Fruit fly (Drosophila melanogaster): ENCODE data around the gene Set8.
A peak's percentile ranks its signal among the peaks of the same experiment; 100 is the strongest.

The Set8 gene

DNA sequence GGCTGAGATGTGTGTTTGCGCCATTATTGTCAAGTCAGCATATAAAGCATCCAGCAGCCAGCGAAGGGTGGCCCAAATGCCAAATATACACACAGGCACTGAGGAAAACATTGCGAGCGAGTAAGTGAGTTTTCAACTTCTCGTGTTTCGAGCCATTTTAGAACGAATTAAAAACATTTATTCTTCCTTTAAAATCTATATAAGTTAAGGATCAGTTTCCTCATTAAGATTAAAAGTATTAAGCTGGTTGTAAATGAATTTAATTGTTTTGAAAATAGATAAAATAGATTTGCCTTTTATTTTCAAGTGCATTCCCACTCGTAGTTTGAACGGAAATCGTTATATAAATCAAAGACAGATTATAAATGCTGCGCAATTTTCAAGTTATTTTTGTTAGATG, 35.6 kb downstream of the Set8 start:
- TF ChIP-seq Ets98B (GFP tag; IDR thresholded peaks at IDR 0.05) (no peak), CG14655 (GFP tag; optimal IDR thresholded peaks at IDR 0.05) (no peak), gl (tag; optimal IDR thresholded peaks at IDR 0.05) (no peak), Pif1A (GFP tag; optimal IDR thresholded peaks at IDR 0.05) (no peak), CG15710 (tag; optimal IDR thresholded peaks at IDR 0.05) (no peak), CG8159 (tag; optimal IDR thresholded peaks at IDR 0.05) (peak; percentile 10), CG9948 (tag; optimal IDR thresholded peaks at IDR 0.05) (no peak), fd96Ca (GFP tag; IDR thresholded peaks at IDR 0.05) (no peak)

dm6 chr3R:14353733-14354152, 37.9 kb downstream of the Set8 start:
- peak; percentile 86 for TF ChIP-seq CG9948 (tag; optimal IDR thresholded peaks at IDR 0.05)
- peak; percentile 81 for TF ChIP-seq D1 (tag; optimal IDR thresholded peaks at IDR 0.05)
- peak; percentile 66 for TF ChIP-seq Ets98B (GFP tag; IDR thresholded peaks at IDR 0.05)
- peak; percentile 91 for TF ChIP-seq CG17806 (tag; optimal IDR thresholded peaks at IDR 0.05)
- TF ChIP-seq CG4496 (GFP tag; IDR thresholded peaks at IDR 0.05): peak; percentile 80
- TF ChIP-seq CG13204 (GFP tag; optimal IDR thresholded peaks at IDR 0.05): peak; percentile 65
- peak; percentile 87 for TF ChIP-seq Snoo (tag; optimal IDR thresholded peaks at IDR 0.05)
- TF ChIP-seq CG15710 (tag; optimal IDR thresholded peaks at IDR 0.05): peak; percentile 90
- no peak for TF ChIP-seq EcR (GFP tag; optimal IDR thresholded peaks at IDR 0.05)
- TF ChIP-seq CG8159 (tag; optimal IDR thresholded peaks at IDR 0.05): peak; percentile 97
- peak; percentile 56 for TF ChIP-seq CG12605 (GFP tag; IDR thresholded peaks at IDR 0.05)
- peak; percentile 73 for TF ChIP-seq CG34367 (tag; optimal IDR thresholded peaks at IDR 0.05)
- no peak for TF ChIP-seq CG10348 (GFP tag; IDR thresholded peaks at IDR 0.05)
- peak; percentile 88 for TF ChIP-seq CG8301 (tag; optimal IDR thresholded peaks at IDR 0.05)
- peak; percentile 69 for TF ChIP-seq Pif1A (GFP tag; optimal IDR thresholded peaks at IDR 0.05)
- peak; percentile 82 for TF ChIP-seq fd96Ca (GFP tag; IDR thresholded peaks at IDR 0.05)
- peak; percentile 67 for TF ChIP-seq rn (GFP tag; IDR thresholded peaks at IDR 0.05)
- peak; percentile 78 for TF ChIP-seq CG32121 (GFP tag; IDR thresholded peaks at IDR 0.05)
- peak; percentile 75 for TF ChIP-seq gl (tag; optimal IDR thresholded peaks at IDR 0.05)
- peak; percentile 91 for TF ChIP-seq CG14655 (GFP tag; optimal IDR thresholded peaks at IDR 0.05)
- TF ChIP-seq Pif1B (GFP tag; optimal IDR thresholded peaks at IDR 0.05): peak; percentile 72

dm6 chr3R:14354599-14354998, 38.8 kb downstream of the Set8 start:
- TF ChIP-seq CG13204 (GFP tag; optimal IDR thresholded peaks at IDR 0.05) (no peak), CG8159 (tag; optimal IDR thresholded peaks at IDR 0.05) (peak; percentile 50)

DNA sequence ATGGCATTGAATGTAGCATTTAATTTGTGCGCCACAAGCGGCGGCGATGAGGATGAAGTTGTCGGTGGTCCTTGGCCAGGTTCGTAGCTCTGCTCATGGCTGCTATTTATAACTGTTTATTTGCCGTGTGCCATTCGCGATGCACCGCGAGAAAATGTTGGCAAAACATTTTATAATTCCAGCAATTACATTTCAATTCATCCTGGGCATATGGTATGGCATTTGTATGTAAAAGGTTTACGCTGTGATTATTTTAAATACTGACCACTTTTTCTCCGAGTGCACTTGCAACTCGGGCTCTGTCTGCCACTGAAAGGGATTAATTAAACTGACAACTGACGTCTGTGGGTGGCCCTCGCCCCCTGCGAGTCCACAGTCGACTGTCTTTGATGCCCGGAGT, 40.8 kb downstream of the Set8 start:
- TF ChIP-seq CG8159 (tag; optimal IDR thresholded peaks at IDR 0.05): peak; percentile 72
- TF ChIP-seq D1 (tag; optimal IDR thresholded peaks at IDR 0.05): no peak
- peak; percentile 69 for TF ChIP-seq fd96Ca (GFP tag; IDR thresholded peaks at IDR 0.05)
- TF ChIP-seq CG17806 (tag; optimal IDR thresholded peaks at IDR 0.05): peak; percentile 58
- peak; percentile 43 for TF ChIP-seq CG9948 (tag; optimal IDR thresholded peaks at IDR 0.05)
- TF ChIP-seq CG10348 (GFP tag; IDR thresholded peaks at IDR 0.05): no peak
- TF ChIP-seq CG32121 (GFP tag; IDR thresholded peaks at IDR 0.05): no peak
- TF ChIP-seq Pif1B (GFP tag; optimal IDR thresholded peaks at IDR 0.05): peak; percentile 37
- TF ChIP-seq CG14655 (GFP tag; optimal IDR thresholded peaks at IDR 0.05): peak; percentile 55
- no peak for TF ChIP-seq gl (tag; optimal IDR thresholded peaks at IDR 0.05)
- peak; percentile 59 for TF ChIP-seq Ets98B (GFP tag; IDR thresholded peaks at IDR 0.05)
- peak; percentile 44 for TF ChIP-seq CG8301 (tag; optimal IDR thresholded peaks at IDR 0.05)
- TF ChIP-seq CG12605 (GFP tag; IDR thresholded peaks at IDR 0.05): peak; percentile 60; the same call in 1 of the 2 replicates
- TF ChIP-seq CG34367 (tag; optimal IDR thresholded peaks at IDR 0.05): peak; percentile 53
- 0 out of 2 replicates have a peak, but pooled peaks have one; percentile 4 for TF ChIP-seq rn (GFP tag; IDR thresholded peaks at IDR 0.05)
- TF ChIP-seq CG4496 (GFP tag; IDR thresholded peaks at IDR 0.05): peak; percentile 75; the same call in 2 of the 3 replicates
- peak; percentile 65 for TF ChIP-seq CG15710 (tag; optimal IDR thresholded peaks at IDR 0.05)
- TF ChIP-seq EcR (GFP tag; optimal IDR thresholded peaks at IDR 0.05): no peak
- peak; percentile 57 for TF ChIP-seq Pif1A (GFP tag; optimal IDR thresholded peaks at IDR 0.05)
- peak; percentile 12 for TF ChIP-seq Snoo (tag; optimal IDR thresholded peaks at IDR 0.05)
- TF ChIP-seq CG13204 (GFP tag; optimal IDR thresholded peaks at IDR 0.05): no peak

DNA sequence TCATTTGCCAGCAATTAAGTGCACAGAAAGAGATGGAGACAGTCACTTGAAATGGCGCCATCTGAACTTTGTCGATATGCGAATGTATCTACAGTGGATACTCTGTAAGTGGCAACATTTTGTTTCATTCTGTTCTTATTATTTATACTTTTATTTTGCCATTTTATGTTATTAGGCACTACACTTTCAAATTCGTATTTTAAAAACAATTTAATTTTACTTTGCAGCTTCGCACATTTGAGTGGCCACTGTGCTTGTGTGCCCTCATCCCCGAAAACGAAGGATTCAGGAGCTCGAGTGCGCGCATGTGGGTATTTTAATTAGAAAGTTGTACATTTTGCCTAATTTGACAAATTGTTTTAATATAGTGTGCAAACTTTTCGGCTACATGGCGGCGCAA, 41.6 kb downstream of the Set8 start:
- TF ChIP-seq CG12605 (GFP tag; IDR thresholded peaks at IDR 0.05) (peak; percentile 40; the same call in 1 of the 2 replicates), EcR (GFP tag; optimal IDR thresholded peaks at IDR 0.05) (no peak), Snoo (tag; optimal IDR thresholded peaks at IDR 0.05) (peak; percentile 34), Pif1A (GFP tag; optimal IDR thresholded peaks at IDR 0.05) (peak; percentile 50), CG14655 (GFP tag; optimal IDR thresholded peaks at IDR 0.05) (peak; percentile 50), CG9948 (tag; optimal IDR thresholded peaks at IDR 0.05) (peak; percentile 46), gl (tag; optimal IDR thresholded peaks at IDR 0.05) (no peak), CG13204 (GFP tag; optimal IDR thresholded peaks at IDR 0.05) (no peak), Pif1B (GFP tag; optimal IDR thresholded peaks at IDR 0.05) (peak; percentile 47), CG4496 (GFP tag; IDR thresholded peaks at IDR 0.05) (peak; percentile 81), fd96Ca (GFP tag; IDR thresholded peaks at IDR 0.05) (peak; percentile 51; the same call in 2 of the 3 replicates), rn (GFP tag; IDR thresholded peaks at IDR 0.05) (no peak), CG34367 (tag; optimal IDR thresholded peaks at IDR 0.05) (peak; percentile 52), CG32121 (GFP tag; IDR thresholded peaks at IDR 0.05) (peak; percentile 17; the same call in 1 of the 2 replicates), CG8301 (tag; optimal IDR thresholded peaks at IDR 0.05) (peak; percentile 42), CG15710 (tag; optimal IDR thresholded peaks at IDR 0.05) (peak; percentile 53), CG17806 (tag; optimal IDR thresholded peaks at IDR 0.05) (peak; percentile 64), D1 (tag; optimal IDR thresholded peaks at IDR 0.05) (no peak), CG10348 (GFP tag; IDR thresholded peaks at IDR 0.05) (no peak), CG8159 (tag; optimal IDR thresholded peaks at IDR 0.05) (peak; percentile 67), Ets98B (GFP tag; IDR thresholded peaks at IDR 0.05) (peak; percentile 61)
